Worm (Caenorhabditis elegans) whole organism, L3 larva: ENCODE measurements around the gene glb-10.

Experiments used
- ZK546.5 ChIP-seq: sonication (generic microtip); optimal IDR thresholded peaks from 2 replicates; lab custom pipeline; 2017; ENCODE audit warnings: missing biosample characterization, missing genetic modification characterization
- aly-2 ChIP-seq: fragments of 150-350 bp; optimal IDR thresholded peaks from 2 replicates; lab custom pipeline; 2014; ENCODE audit warnings: missing biosample characterization, missing genetic modification characterization
- ceh-16 ChIP-seq: sonication (generic microtip); optimal IDR thresholded peaks from 2 replicates; lab custom pipeline; 2017; ENCODE audit warnings: missing biosample characterization, missing genetic modification characterization
- ceh-28 ChIP-seq: fragments of 150-350 bp; optimal IDR thresholded peaks from 2 replicates; lab custom pipeline; 2014; ENCODE audit warnings: missing biosample characterization, missing genetic modification reagents, missing genetic modification characterization
- ceh-82 ChIP-seq: fragments of 150-350 bp; optimal IDR thresholded peaks from 2 replicates; lab custom pipeline; 2014; ENCODE audit warnings: missing biosample characterization, missing genetic modification characterization
- ceh-9 ChIP-seq: sonication (generic microtip); optimal IDR thresholded peaks from 2 replicates; lab custom pipeline; 2018; ENCODE audit warnings: missing biosample characterization, missing genetic modification characterization
- daf-12 ChIP-seq: fragments of 150-350 bp; optimal IDR thresholded peaks from 2 replicates; lab custom pipeline; 2014; ENCODE audit warnings: missing biosample characterization, missing genetic modification reagents, missing genetic modification characterization
- egl-27 ChIP-seq: sonication (generic microtip); optimal IDR thresholded peaks from 4 replicates; lab custom pipeline; 2017; ENCODE audit warnings: missing biosample characterization, missing genetic modification reagents, missing genetic modification characterization
- egl-5 ChIP-seq: fragments of 150-350 bp; optimal IDR thresholded peaks from 2 replicates; lab custom pipeline; 2017; ENCODE audit warnings: missing biosample characterization, missing genetic modification reagents, missing genetic modification characterization, inconsistent platforms
- elt-2 ChIP-seq: sonication (generic microtip); optimal IDR thresholded peaks from 2 replicates; lab custom pipeline; 2016; ENCODE audit warnings: missing genetic modification reagents, mild to moderate bottlenecking, missing genetic modification characterization, missing compliant biosample characterization
- elt-3 ChIP-seq, 3 experiments: fragments of 150-350 bp in 1 of 3; sonication (generic microtip) in 2 of 3; optimal IDR thresholded peaks; 2 replicates in 2 of 3; 4 replicates in 1 of 3; lab custom pipeline; 2014 to 2017; ENCODE audit warnings: missing biosample characterization in 3 of 3, missing genetic modification characterization in 3 of 3
- eor-1 ChIP-seq, 2 experiments: fragments of 150-350 bp; optimal IDR thresholded peaks; 2 replicates each; lab custom pipeline; 2014 to 2018; ENCODE audit warnings: missing biosample characterization in 2 of 2, missing genetic modification characterization in 2 of 2
- fkh-10 ChIP-seq: sonication (generic microtip); optimal IDR thresholded peaks from 2 replicates; lab custom pipeline; 2017; ENCODE audit warnings: missing biosample characterization, missing genetic modification reagents, missing genetic modification characterization
- fkh-2 ChIP-seq: fragments of 150-350 bp; optimal IDR thresholded peaks from 2 replicates; lab custom pipeline; 2014; ENCODE audit warnings: missing biosample characterization, missing genetic modification reagents, missing genetic modification characterization
- fos-1 ChIP-seq: fragments of 150-350 bp; optimal IDR thresholded peaks from 2 replicates; lab custom pipeline; 2014; ENCODE audit warnings: missing biosample characterization, missing genetic modification characterization
- hmg-11 ChIP-seq: sonication (generic microtip); optimal IDR thresholded peaks from 2 replicates; lab custom pipeline; 2016; ENCODE audit warnings: missing genetic modification characterization, missing compliant biosample characterization
- lin-15B ChIP-seq: fragments of 150-350 bp; optimal IDR thresholded peaks from 2 replicates; lab custom pipeline; 2014; ENCODE audit warnings: missing biosample characterization, missing genetic modification characterization
- lin-39 ChIP-seq: fragments of 150-350 bp; optimal IDR thresholded peaks from 2 replicates; lab custom pipeline; 2018; ENCODE audit warnings: missing biosample characterization, missing genetic modification reagents, missing genetic modification characterization
- lsy-12 ChIP-seq: sonication (generic microtip); optimal IDR thresholded peaks from 2 replicates; lab custom pipeline; 2016; ENCODE audit warnings: mild to moderate bottlenecking, missing genetic modification characterization, missing compliant biosample characterization
- mdl-1 ChIP-seq: fragments of 150-350 bp; optimal IDR thresholded peaks from 2 replicates; lab custom pipeline; 2014; ENCODE audit warnings: missing biosample characterization, missing genetic modification characterization
- mml-1 ChIP-seq: fragments of 150-350 bp; sonication (generic microtip); optimal IDR thresholded peaks from 3 replicates; lab custom pipeline; 2014; ENCODE audit warnings: missing biosample characterization, missing genetic modification characterization
- nfya-1 ChIP-seq: sonication (generic microtip); optimal IDR thresholded peaks from 2 replicates; lab custom pipeline; 2017; ENCODE audit warnings: missing genetic modification characterization, mild to moderate bottlenecking, missing compliant biosample characterization, antibody characterized with exemption, moderate library complexity; ENCODE audit not compliant: insufficient read depth
- nhr-11 ChIP-seq: fragments of 150-350 bp; optimal IDR thresholded peaks from 2 replicates; lab custom pipeline; 2014; ENCODE audit warnings: missing biosample characterization, missing genetic modification characterization
- nhr-12 ChIP-seq: fragments of 150-350 bp; optimal IDR thresholded peaks from 2 replicates; lab custom pipeline; 2014; ENCODE audit warnings: missing biosample characterization, missing genetic modification characterization
- nhr-23 ChIP-seq: fragments of 150-350 bp; optimal IDR thresholded peaks from 2 replicates; lab custom pipeline; 2014; ENCODE audit warnings: missing biosample characterization, missing genetic modification reagents, missing genetic modification characterization
- nhr-237 ChIP-seq: fragments of 150-350 bp; optimal IDR thresholded peaks from 2 replicates; lab custom pipeline; 2014; ENCODE audit warnings: missing biosample characterization, missing genetic modification characterization
- nhr-28 ChIP-seq: fragments of 150-350 bp; optimal IDR thresholded peaks from 2 replicates; lab custom pipeline; 2014; ENCODE audit warnings: missing biosample characterization, missing genetic modification characterization
- nhr-43 ChIP-seq: sonication (generic microtip); optimal IDR thresholded peaks from 2 replicates; lab custom pipeline; 2016; ENCODE audit warnings: mild to moderate bottlenecking, missing genetic modification characterization, missing compliant biosample characterization; ENCODE audit not compliant: poor library complexity, severe bottlenecking
- nhr-76 ChIP-seq: fragments of 150-350 bp; sonication (generic microtip); optimal IDR thresholded peaks from 5 replicates; lab custom pipeline; 2014; ENCODE audit warnings: missing biosample characterization, missing genetic modification characterization
- nhr-77 ChIP-seq: fragments of 150-350 bp; optimal IDR thresholded peaks from 2 replicates; lab custom pipeline; 2014; ENCODE audit warnings: missing biosample characterization, missing genetic modification characterization
- pha-4 ChIP-seq: fragments of 150-350 bp; optimal IDR thresholded peaks from 2 replicates; lab custom pipeline; 2014; ENCODE audit warnings: missing biosample characterization, missing genetic modification reagents, missing genetic modification characterization
- pqm-1 ChIP-seq: fragments of 150-350 bp; optimal IDR thresholded peaks from 2 replicates; lab custom pipeline; 2017; ENCODE audit warnings: missing biosample characterization, missing genetic modification characterization, inconsistent platforms
- sea-2 ChIP-seq: fragments of 150-350 bp; sonication (generic microtip); optimal IDR thresholded peaks from 4 replicates; lab custom pipeline; 2014; ENCODE audit warnings: missing biosample characterization, missing genetic modification reagents, missing genetic modification characterization
- skn-1 ChIP-seq: fragments of 150-350 bp; optimal IDR thresholded peaks from 2 replicates; lab custom pipeline; 2014; ENCODE audit warnings: missing biosample characterization, missing genetic modification characterization
- snpc-4 ChIP-seq: fragments of 150-350 bp; optimal IDR thresholded peaks from 2 replicates; lab custom pipeline; 2014; ENCODE audit warnings: missing biosample characterization, missing genetic modification characterization
- tbx-2 ChIP-seq: sonication (generic microtip); optimal IDR thresholded peaks from 2 replicates; lab custom pipeline; 2016; ENCODE audit warnings: mild to moderate bottlenecking, missing genetic modification characterization, missing compliant biosample characterization
- unc-39 ChIP-seq: sonication (generic microtip); optimal IDR thresholded peaks from 4 replicates; lab custom pipeline; 2017; ENCODE audit warnings: missing biosample characterization, missing genetic modification characterization
- unc-62 ChIP-seq: fragments of 150-350 bp; sonication (generic microtip); optimal IDR thresholded peaks from 4 replicates; lab custom pipeline; 2014; ENCODE audit warnings: missing biosample characterization, missing genetic modification reagents, missing genetic modification characterization
- ztf-11 ChIP-seq: fragments of 150-350 bp; optimal IDR thresholded peaks from 2 replicates; lab custom pipeline; 2014; ENCODE audit warnings: missing biosample characterization, missing genetic modification characterization
- ztf-4 ChIP-seq: fragments of 150-350 bp; optimal IDR thresholded peaks from 2 replicates; lab custom pipeline; 2014; ENCODE audit warnings: missing biosample characterization, missing genetic modification characterization

glb-10 gene

DNA sequence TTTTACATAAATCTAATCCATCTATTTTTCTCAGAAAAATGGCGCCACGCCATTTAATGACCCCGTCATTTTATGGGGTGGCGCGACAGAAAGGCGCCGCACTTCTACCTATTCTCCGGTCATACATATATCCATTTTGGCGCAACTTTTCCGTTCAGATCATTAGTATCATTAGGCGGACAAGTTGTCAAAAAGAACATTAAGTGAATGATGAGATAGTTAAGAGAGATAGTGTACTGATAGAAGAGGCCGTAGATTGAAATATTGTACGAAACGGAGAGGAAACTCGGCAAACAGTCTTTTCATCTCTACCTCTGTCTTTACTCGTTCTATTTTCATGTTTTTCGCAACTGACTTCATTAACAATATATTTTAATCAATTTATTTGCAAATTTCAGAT, 15.0 kb upstream of the glb-10 start, which contains the start of gene sma-6:
sma-6 (plus strand) TSS at position 399 of the 400 bp plus-strand sequence.
- no peak for TF ChIP-seq egl-5 (tag; lab: Kevin White, UChicago)
- peak; percentile 30 for TF ChIP-seq elt-2 (tag; lab: Kevin White, UChicago)
- no peak for TF ChIP-seq tbx-2 (tag; lab: Kevin White, UChicago)
- TF ChIP-seq nhr-28 (tag; lab: Kevin White, UChicago), result no peak
- no peak for TF ChIP-seq fos-1 (tag; lab: Kevin White, UChicago)
- TF ChIP-seq ZK546.5 (tag; lab: Kevin White, UChicago), result no peak
- peak; percentile 18 for TF ChIP-seq nhr-23 (tag; lab: Kevin White, UChicago)
- TF ChIP-seq, all 47 proteins: peak for 2

DNA sequence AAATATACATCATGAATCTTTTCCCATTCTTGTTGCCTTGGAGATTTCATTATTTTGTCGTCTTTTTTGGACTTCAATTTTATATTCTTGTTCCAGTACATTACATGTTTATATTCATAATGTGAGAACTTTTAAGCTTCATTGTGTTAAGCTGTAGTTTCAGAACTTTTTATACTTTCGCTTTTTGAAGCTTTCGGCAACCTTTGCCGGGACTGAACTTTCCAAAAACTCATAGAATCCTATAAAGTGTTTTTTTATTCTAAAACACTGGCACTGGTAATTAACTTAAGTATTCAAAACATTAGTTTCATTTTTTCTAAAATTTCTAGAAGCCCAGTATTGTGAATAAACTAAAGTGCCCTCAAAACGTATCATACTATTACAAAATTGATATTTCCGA, 13.9 kb upstream of the glb-10 start, which contains the start of gene C32D5.4:
C32D5.4 (minus strand) TSS at position 101 of the 400 bp plus-strand sequence.
- TF ChIP-seq daf-12 (tag; lab: Kevin White, UChicago), result no peak
- TF ChIP-seq elt-3 (tag; optimal IDR thresholded peaks at IDR 0.05; lab: Kevin White, UChicago), result no peak
- TF ChIP-seq eor-1 (tag; optimal IDR thresholded peaks at IDR 0.05; lab: Kevin White, UChicago), result no peak
- TF ChIP-seq nhr-237, result no peak
- no peak for TF ChIP-seq hmg-11 (tag; lab: Kevin White, UChicago)
- TF ChIP-seq egl-27 (tag; lab: Kevin White, UChicago), result no peak
- TF ChIP-seq nhr-11 (tag; lab: Kevin White, UChicago), result no peak
- TF ChIP-seq tbx-2 (tag; lab: Kevin White, UChicago), result no peak
- TF ChIP-seq lin-39 (tag; lab: Kevin White, UChicago), result no peak
- TF ChIP-seq ceh-16 (tag; lab: Kevin White, UChicago), result no peak
- no peak for TF ChIP-seq ceh-9 (tag; lab: Kevin White, UChicago)
- TF ChIP-seq unc-62 (GFP tag; lab: Kevin White, UChicago), result no peak
- TF ChIP-seq mml-1, result no peak
- TF ChIP-seq ZK546.5 (tag; lab: Kevin White, UChicago), result no peak
- TF ChIP-seq snpc-4 (tag; lab: Kevin White, UChicago), result no peak

DNA sequence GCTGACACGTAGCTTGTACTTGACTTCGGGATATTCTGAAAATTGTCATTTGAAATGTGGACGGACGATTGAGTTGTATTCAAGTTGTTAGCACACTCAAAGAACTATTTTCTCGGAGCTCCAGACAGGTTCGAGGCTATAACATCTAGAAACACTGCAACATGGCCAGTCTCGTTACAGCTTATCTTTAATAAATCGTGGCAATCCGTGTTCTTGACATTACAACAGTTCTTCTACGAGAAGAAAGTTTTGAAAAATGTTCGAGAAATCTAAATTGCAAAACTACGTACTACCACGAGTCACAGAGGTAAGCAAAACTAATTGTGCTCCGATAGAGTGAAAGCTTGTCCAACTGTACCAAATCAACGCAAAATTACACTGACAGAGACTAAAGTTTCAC, 13.0 kb upstream of the glb-10 start:
- TF ChIP-seq fos-1 (tag; lab: Kevin White, UChicago), result no peak
- TF ChIP-seq nhr-11 (tag; lab: Kevin White, UChicago), result no peak
- no peak for TF ChIP-seq nhr-237
- no peak for TF ChIP-seq elt-2 (tag; lab: Kevin White, UChicago)
- TF ChIP-seq ceh-16 (tag; lab: Kevin White, UChicago), result no peak
- TF ChIP-seq nhr-28 (tag; lab: Kevin White, UChicago), result no peak
- TF ChIP-seq fkh-10, result no peak
- no peak for TF ChIP-seq mml-1
- no peak for TF ChIP-seq lsy-12
- no peak for TF ChIP-seq ceh-82 (tag; lab: Kevin White, UChicago)
- no peak for TF ChIP-seq mdl-1 (tag; lab: Kevin White, UChicago)
- no peak for TF ChIP-seq pha-4
- TF ChIP-seq unc-62 (GFP tag; lab: Kevin White, UChicago), result no peak
- TF ChIP-seq aly-2 (tag; lab: Kevin White, UChicago), result no peak
- TF ChIP-seq elt-3 (tag; optimal IDR thresholded peaks at IDR 0.05; lab: Kevin White, UChicago), result no peak
- no peak for TF ChIP-seq sea-2 (GFP tag; lab: Kevin White, UChicago)
- TF ChIP-seq pqm-1 (tag; lab: Kevin White, UChicago), result no peak
- TF ChIP-seq nhr-12 (tag; lab: Kevin White, UChicago), result no peak
- TF ChIP-seq nhr-77 (tag; lab: Kevin White, UChicago), result no peak
- TF ChIP-seq eor-1 (tag; optimal IDR thresholded peaks at IDR 0.05; lab: Kevin White, UChicago), result no peak

DNA sequence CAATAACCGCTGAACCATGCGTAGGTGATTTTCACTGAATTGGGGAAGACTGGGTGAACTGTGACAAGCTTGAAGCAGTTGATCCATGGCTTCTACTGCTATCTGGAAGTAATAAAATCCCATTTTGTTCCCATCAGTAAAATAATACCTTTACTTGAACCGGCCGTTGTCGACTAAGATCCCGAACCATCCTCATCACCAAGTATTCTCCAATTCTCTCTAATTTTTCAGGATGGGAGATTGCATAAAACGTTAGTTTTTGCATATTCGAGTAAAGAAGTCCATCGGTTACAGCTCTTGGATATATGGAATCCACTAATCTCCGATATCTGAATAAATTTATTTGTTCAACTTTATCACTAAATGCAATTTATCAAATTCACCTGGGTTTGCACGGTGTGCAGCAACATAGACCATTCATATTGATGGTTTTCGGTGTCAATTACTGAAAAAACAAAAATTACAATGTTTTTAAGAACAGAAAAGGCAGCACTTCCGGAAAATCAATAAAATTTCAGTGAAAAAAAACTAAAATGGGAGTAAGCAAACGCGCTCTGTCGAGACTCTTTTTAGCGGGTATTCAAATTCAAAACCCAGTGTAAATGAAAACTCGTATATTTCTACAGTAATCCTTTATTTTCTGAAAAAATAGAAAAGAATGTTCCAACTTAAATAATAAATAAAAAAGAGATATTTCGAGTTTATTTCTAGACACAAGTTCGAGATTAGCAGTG, 11.7 kb upstream of the glb-10 start, which contains the start of gene efr-3:
efr-3 (minus strand) TSS at position 505 of the 734 bp plus-strand sequence.
- TF ChIP-seq hmg-11 (tag; lab: Kevin White, UChicago) (no peak), ceh-16 (tag; lab: Kevin White, UChicago) (no peak), fkh-10 (no peak), lin-39 (tag; lab: Kevin White, UChicago) (no peak), tbx-2 (tag; lab: Kevin White, UChicago) (no peak), mdl-1 (tag; lab: Kevin White, UChicago) (no peak), lsy-12 (no peak), unc-62 (GFP tag; lab: Kevin White, UChicago) (no peak), ztf-11 (tag; lab: Kevin White, UChicago) (no peak), ceh-82 (tag; lab: Kevin White, UChicago) (no peak), egl-5 (tag; lab: Kevin White, UChicago) (no peak), nhr-76 (no peak), daf-12 (tag; lab: Kevin White, UChicago) (no peak), ztf-4 (tag; lab: Kevin White, UChicago) (no peak), lin-15B (tag; lab: Kevin White, UChicago) (peak; percentile 62), nfya-1 (tag; lab: Kevin White, UChicago) (peak; percentile 63), fkh-2 (tag; lab: Kevin White, UChicago) (no peak), unc-39 (no peak), pqm-1 (tag; lab: Kevin White, UChicago) (peak; percentile 44), elt-3 (tag; optimal IDR thresholded peaks at IDR 0.05; lab: Kevin White, UChicago) (no peak), nhr-43 (tag; lab: Kevin White, UChicago) (no peak), nhr-28 (tag; lab: Kevin White, UChicago) (no peak), nhr-11 (tag; lab: Kevin White, UChicago) (no peak), skn-1 (tag; lab: Kevin White, UChicago) (no peak), ceh-28 (tag; lab: Kevin White, UChicago) (peak; percentile 79), ceh-9 (tag; lab: Kevin White, UChicago) (no peak), ZK546.5 (tag; lab: Kevin White, UChicago) (no peak), snpc-4 (tag; lab: Kevin White, UChicago) (no peak), mml-1 (no peak), nhr-23 (tag; lab: Kevin White, UChicago) (peak; percentile 44)
